Worm (Caenorhabditis elegans) whole organism, young adult: ENCODE results near the gene clc-19.

Experiments used
- B0019.2 ChIP-seq: fragments of 200-800 bp; sonication (Bioruptor generic); conservative IDR thresholded peaks from 2 replicates; pipeline ENCODE4 v1.3.6; 2022; ENCODE audit warnings: missing genetic modification reagents, missing genetic modification characterization, missing compliant biosample characterization
- B0035.1 ChIP-seq: sonication (generic microtip); optimal IDR thresholded peaks from 2 replicates; lab custom pipeline; 2016; ENCODE audit warnings: missing genetic modification characterization, mild to moderate bottlenecking, missing compliant biosample characterization, missing genotype, missing genetic modification reagents
- B0261.1 ChIP-seq: sonication (generic microtip); optimal IDR thresholded peaks from 2 replicates; lab custom pipeline; 2016; ENCODE audit warnings: mild to moderate bottlenecking, missing genetic modification characterization, moderate library complexity, missing compliant biosample characterization
- B0336.3 ChIP-seq: fragments of 200-800 bp; sonication (Bioruptor generic); IDR thresholded peaks from 2 replicates; pipeline ENCODE4 v1.3.6; 2022; ENCODE audit warnings: missing genetic modification characterization, missing compliant biosample characterization
- C17E4.6 ChIP-seq: fragments of 200-800 bp; sonication (Bioruptor generic); IDR thresholded peaks from 2 replicates; pipeline ENCODE4 v1.3.6; 2022; ENCODE audit warnings: missing genetic modification reagents, missing genetic modification characterization, missing compliant biosample characterization
- D2030.7 ChIP-seq: fragments of 200-800 bp; sonication (Bioruptor generic); IDR thresholded peaks from 2 replicates; pipeline ENCODE4 v1.3.6; 2022; ENCODE audit warnings: missing genetic modification reagents, missing genetic modification characterization, missing compliant biosample characterization
- F52B5.7 ChIP-seq: sonication (generic microtip); optimal IDR thresholded peaks from 2 replicates; lab custom pipeline; 2016; ENCODE audit warnings: mild to moderate bottlenecking, missing genetic modification characterization, missing compliant biosample characterization
- F57C9.4 ChIP-seq: sonication (generic microtip); optimal IDR thresholded peaks from 2 replicates; lab custom pipeline; 2017; ENCODE audit warnings: mild to moderate bottlenecking, missing genetic modification characterization, missing compliant biosample characterization
- K12H6.12 ChIP-seq: fragments of 200-800 bp; sonication (Bioruptor generic); optimal IDR thresholded peaks from 2 replicates; lab custom pipeline; 2018; ENCODE audit warnings: mild to moderate bottlenecking, missing genetic modification characterization, missing compliant biosample characterization
- T26A5.8 ChIP-seq: sonication (generic microtip); optimal IDR thresholded peaks from 2 replicates; lab custom pipeline; 2016; ENCODE audit warnings: missing genetic modification characterization, missing compliant biosample characterization
- Y53F4B.3 ChIP-seq: fragments of 200-800 bp; sonication (Bioruptor generic); IDR thresholded peaks from 2 replicates; pipeline ENCODE4 v1.3.6; 2022; ENCODE audit warnings: missing genetic modification reagents, missing genetic modification characterization, missing compliant biosample characterization
- attf-3 ChIP-seq: fragments of 200-800 bp; sonication (Bioruptor generic); conservative IDR thresholded peaks from 2 replicates; pipeline ENCODE4 v1.3.6; 2022; ENCODE audit warnings: missing genetic modification reagents, missing genetic modification characterization, missing compliant biosample characterization
- ceh-79 ChIP-seq: sonication (generic microtip); optimal IDR thresholded peaks from 2 replicates; lab custom pipeline; 2017; ENCODE audit warnings: mild to moderate bottlenecking, missing genetic modification characterization, missing compliant biosample characterization
- ceh-91 ChIP-seq: fragments of 200-800 bp; sonication (Bioruptor generic); IDR thresholded peaks from 2 replicates; pipeline ENCODE4 v1.3.6; 2022; ENCODE audit warnings: missing genetic modification reagents, missing genetic modification characterization, missing compliant biosample characterization
- die-1 ChIP-seq: sonication (generic microtip); optimal IDR thresholded peaks from 2 replicates; lab custom pipeline; 2016; ENCODE audit warnings: missing genotype, mild to moderate bottlenecking, missing genetic modification characterization, missing compliant biosample characterization
- dox-1 ChIP-seq: fragments of 200-800 bp; sonication (Bioruptor generic); IDR thresholded peaks from 2 replicates; pipeline ENCODE4 v1.3.6; 2022; ENCODE audit warnings: missing genetic modification reagents, missing genetic modification characterization, missing compliant biosample characterization
- egrh-3 ChIP-seq: fragments of 200-800 bp; sonication (Bioruptor generic); IDR thresholded peaks from 2 replicates; pipeline ENCODE4 v1.3.6; 2022; ENCODE audit warnings: missing genetic modification reagents, missing genetic modification characterization, missing compliant biosample characterization
- fkh-3 ChIP-seq: sonication (generic microtip); optimal IDR thresholded peaks from 2 replicates; lab custom pipeline; 2016; ENCODE audit warnings: mild to moderate bottlenecking, missing genetic modification characterization, missing compliant biosample characterization
- hlh-12 ChIP-seq: sonication (generic microtip); optimal IDR thresholded peaks from 2 replicates; lab custom pipeline; 2016; ENCODE audit warnings: missing genetic modification characterization, missing compliant biosample characterization
- hlh-26 ChIP-seq: fragments of 200-800 bp; sonication (Bioruptor generic); conservative IDR thresholded peaks from 2 replicates; pipeline ENCODE4 v1.3.6; 2022; ENCODE audit warnings: missing genetic modification reagents, missing genetic modification characterization, missing compliant biosample characterization
- lag-1 ChIP-seq: fragments of 200-800 bp; sonication (Bioruptor generic); IDR thresholded peaks from 2 replicates; pipeline ENCODE4 v1.3.6; 2022; ENCODE audit warnings: missing genetic modification reagents, missing genetic modification characterization, missing compliant biosample characterization
- let-607 ChIP-seq, 2 experiments: fragments of 200-800 bp in 1 of 2; sonication (Bioruptor generic) in 1 of 2; sonication (generic microtip) in 1 of 2; optimal IDR thresholded peaks; 2 replicates each; lab custom pipeline; 2016 to 2018; ENCODE audit warnings: mild to moderate bottlenecking in 2 of 2, missing compliant biosample characterization in 2 of 2, missing genetic modification characterization in 2 of 2, moderate library complexity in 2 of 2, missing genotype in 1 of 2
- lin-35 ChIP-seq, 3 experiments: fragments of 150-350 bp in 2 of 3; sonication (generic microtip) in 1 of 3; optimal IDR thresholded peaks; 2 replicates each; lab custom pipeline; 2014 to 2018; ENCODE audit warnings: missing biosample characterization in 3 of 3, missing genetic modification characterization in 3 of 3, missing genetic modification reagents in 3 of 3
- lin-54 ChIP-seq: fragments of 200-800 bp; sonication (Bioruptor generic); optimal IDR thresholded peaks from 2 replicates; lab custom pipeline; 2018; ENCODE audit warnings: mild to moderate bottlenecking, missing genetic modification characterization, missing compliant biosample characterization
- madf-10 ChIP-seq: sonication (generic microtip); optimal IDR thresholded peaks from 2 replicates; lab custom pipeline; 2016; ENCODE audit warnings: mild to moderate bottlenecking, missing genetic modification characterization, missing compliant biosample characterization
- nfyb-1 ChIP-seq: fragments of 200-800 bp; sonication (Bioruptor generic); IDR thresholded peaks from 2 replicates; pipeline ENCODE4 v1.3.6; 2022; ENCODE audit warnings: missing genetic modification reagents, missing genetic modification characterization, missing compliant biosample characterization
- nhr-80 ChIP-seq: sonication (generic microtip); optimal IDR thresholded peaks from 2 replicates; lab custom pipeline; 2016; ENCODE audit warnings: missing genetic modification characterization, missing compliant biosample characterization
- pha-4 ChIP-seq: fragments of 150-350 bp; sonication (generic microtip); optimal IDR thresholded peaks from 2 replicates; lab custom pipeline; 2014; ENCODE audit warnings: missing biosample characterization, missing genetic modification reagents, missing genetic modification characterization
- snpc-1.1 ChIP-seq: sonication (generic microtip); optimal IDR thresholded peaks from 2 replicates; lab custom pipeline; 2017; ENCODE audit warnings: missing genetic modification characterization, mild to moderate bottlenecking, missing compliant biosample characterization, antibody characterized with exemption, moderate library complexity, missing genotype, missing genetic modification reagents; ENCODE audit not compliant: insufficient read depth
- tbx-9 ChIP-seq: sonication (generic microtip); optimal IDR thresholded peaks from 2 replicates; lab custom pipeline; 2016; ENCODE audit warnings: borderline replicate concordance, missing genetic modification characterization, inconsistent platforms, missing compliant biosample characterization
- tlf-1 ChIP-seq: fragments of 200-800 bp; sonication (Bioruptor generic); optimal IDR thresholded peaks from 2 replicates; lab custom pipeline; 2018; ENCODE audit warnings: mild to moderate bottlenecking, missing genetic modification characterization, missing compliant biosample characterization
- unc-62 ChIP-seq: fragments of 150-350 bp; optimal IDR thresholded peaks from 2 replicates; lab custom pipeline; 2014; ENCODE audit warnings: missing biosample characterization, missing genetic modification reagents, missing genetic modification characterization
- zfh-2 ChIP-seq: fragments of 200-800 bp; sonication (Bioruptor generic); conservative IDR thresholded peaks from 2 replicates; pipeline ENCODE4 v1.3.6; 2022; ENCODE audit warnings: missing genetic modification reagents, missing genetic modification characterization, missing compliant biosample characterization
- zim-3 ChIP-seq: sonication (generic microtip); optimal IDR thresholded peaks from 2 replicates; lab custom pipeline; 2017; ENCODE audit warnings: mild to moderate bottlenecking, missing genetic modification characterization, moderate library complexity, missing compliant biosample characterization
- ztf-18 ChIP-seq: sonication (generic microtip); optimal IDR thresholded peaks from 2 replicates; lab custom pipeline; 2016; ENCODE audit warnings: missing genotype, mild to moderate bottlenecking, missing genetic modification characterization, missing compliant biosample characterization
- ztf-6 ChIP-seq: fragments of 200-800 bp; sonication (Bioruptor generic); IDR thresholded peaks from 2 replicates; pipeline ENCODE4 v1.3.6; 2022; ENCODE audit warnings: missing genetic modification reagents, missing genetic modification characterization, missing compliant biosample characterization

Gene clc-19

DNA sequence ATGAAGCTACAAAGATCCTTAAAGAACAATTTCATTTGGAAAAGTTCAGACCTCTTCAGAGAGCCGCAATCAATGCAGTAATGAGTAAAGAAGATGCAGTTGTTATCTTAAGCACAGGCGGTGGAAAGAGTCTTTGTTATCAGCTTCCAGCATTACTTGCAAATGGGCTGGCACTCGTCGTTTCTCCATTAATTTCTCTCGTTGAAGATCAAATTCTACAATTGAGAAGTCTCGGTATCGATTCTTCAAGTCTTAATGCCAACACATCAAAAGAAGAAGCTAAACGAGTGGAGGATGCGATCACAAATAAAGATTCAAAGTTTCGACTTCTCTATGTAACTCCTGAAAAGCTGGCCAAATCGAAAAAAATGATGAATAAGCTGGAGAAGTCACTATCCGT is 16.5 kb downstream of the clc-19 start:
- TF ChIP-seq die-1 (tag; lab: Kevin White, UChicago) (no peak), let-607 (tag; optimal IDR thresholded peaks at IDR 0.05; lab: Kevin White, UChicago) (no peak), ceh-79 (no peak), snpc-1.1 (tag; lab: Kevin White, UChicago) (no peak), hlh-26 (GFP tag; lab: Robert Waterston, UW) (no peak), unc-62 (no peak), tbx-9 (tag; lab: Kevin White, UChicago) (no peak), K12H6.12 (tag; lab: Kevin White, UChicago) (no peak), nfyb-1 (GFP tag; lab: Robert Waterston, UW) (no peak)

DNA sequence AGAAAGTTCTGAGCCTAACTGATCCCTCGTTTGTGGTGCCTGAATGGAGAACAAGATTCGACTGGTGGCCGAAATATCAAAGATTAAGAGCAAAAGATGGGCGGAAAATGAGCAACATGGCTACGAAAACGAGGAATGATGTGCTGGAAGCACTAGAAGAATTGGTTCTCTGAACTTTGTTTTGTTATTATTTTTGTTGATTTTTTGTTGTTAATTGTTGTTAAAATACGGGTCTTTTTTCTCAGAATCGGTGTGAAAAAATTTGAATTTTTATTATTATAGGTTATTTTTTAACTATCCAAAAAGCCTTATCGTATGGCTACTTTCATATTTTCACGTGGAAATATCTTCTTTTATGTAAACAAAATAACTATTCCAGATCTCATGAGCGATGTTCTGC is 17.1 kb downstream of the clc-19 start, which contains the start of gene K02F3.12:
K02F3.12 (plus strand) TSS at position 301 of the 400 bp plus-strand sequence.
- TF ChIP-seq ceh-91 (GFP tag; lab: Robert Waterston, UW) (no peak), B0261.1 (tag; lab: Kevin White, UChicago) (no peak), tlf-1 (GFP tag; lab: Kevin White, UChicago) (no peak), F52B5.7 (tag; lab: Kevin White, UChicago) (no peak), F57C9.4 (tag; lab: Kevin White, UChicago) (no peak), lag-1 (GFP tag; lab: Robert Waterston, UW) (no peak), D2030.7 (no peak), C17E4.6 (GFP tag; lab: Robert Waterston, UW) (no peak), B0019.2 (GFP tag; lab: Robert Waterston, UW) (no peak), lin-54 (GFP tag; lab: Kevin White, UChicago) (no peak), nhr-80 (no peak), B0035.1 (no peak), lin-35 (GFP tag; optimal IDR thresholded peaks at IDR 0.05; lab: Kevin White, UChicago) (no peak), B0336.3 (GFP tag; lab: Robert Waterston, UW) (no peak), Y53F4B.3 (GFP tag; lab: Robert Waterston, UW) (no peak), hlh-12 (tag; lab: Kevin White, UChicago) (no peak), ztf-18 (tag; lab: Kevin White, UChicago) (no peak), hlh-26 (GFP tag; lab: Robert Waterston, UW) (no peak)
- TF ChIP-seq, all 124 proteins: peak for 0

- TF ChIP-seq fkh-3 (tag; lab: Kevin White, UChicago) (no peak), attf-3 (peak; percentile 89)
- TF ChIP-seq, all 124 proteins: peak for 1
Observed at ce11 chrIII:853859-854359, 19.5 kb downstream of the clc-19 start, which contains the start of the genes rnp-5 and tag-51. Gene rnp-5 (minus strand): TSS chrIII:853909. Gene tag-51 (plus strand): TSS chrIII:854221.

ce11 chrIII:853414-853813 is 20.0 kb downstream of the clc-19 start:
- TF ChIP-seq T26A5.8 (no peak), Y53F4B.3 (GFP tag; lab: Robert Waterston, UW) (no peak), B0261.1 (tag; lab: Kevin White, UChicago) (no peak), die-1 (tag; lab: Kevin White, UChicago) (no peak), dox-1 (GFP tag; lab: Robert Waterston, UW) (no peak), zim-3 (tag; lab: Kevin White, UChicago) (no peak), madf-10 (no peak), egrh-3 (peak; percentile 73; the same call in 1 of the 2 replicates), pha-4 (tag; lab: Kevin White, UChicago) (no peak), zfh-2 (GFP tag; lab: Robert Waterston, UW) (peak; percentile 91), ztf-6 (no peak)
